Worm (Caenorhabditis elegans) whole organism, L4 larva: ENCODE measurements around the gene srw-144.

Source experiments
- F26F4.8 ChIP-seq: fragments of 200-800 bp; sonication (Bioruptor generic); conservative IDR thresholded peaks from 2 replicates; pipeline ENCODE4 v1.3.6; 2022; ENCODE audit warnings: missing genetic modification characterization, missing compliant biosample characterization
- F37D6.2 ChIP-seq: sonication (generic microtip); optimal IDR thresholded peaks from 2 replicates; lab custom pipeline; 2016; ENCODE audit warnings: mild to moderate bottlenecking, missing genetic modification characterization, missing compliant biosample characterization
- F44E2.7 ChIP-seq: fragments of 200-800 bp; sonication (Bioruptor generic); IDR thresholded peaks from 2 replicates; pipeline ENCODE4 v2.1.2; 2022; ENCODE audit warnings: missing genetic modification characterization, missing compliant biosample characterization
- T20F7.1 ChIP-seq: fragments of 200-800 bp; sonication (Bioruptor generic); optimal IDR thresholded peaks from 2 replicates; lab custom pipeline; 2018; ENCODE audit warnings: mild to moderate bottlenecking, missing genetic modification characterization, missing compliant biosample characterization
- T26A8.4 ChIP-seq: fragments of 200-800 bp; sonication (Bioruptor generic); IDR thresholded peaks from 2 replicates; pipeline ENCODE4 v1.3.6; 2022; ENCODE audit warnings: missing genetic modification characterization, missing compliant biosample characterization
- Y48G9A.11 ChIP-seq: fragments of 200-800 bp; sonication (Bioruptor generic); IDR thresholded peaks from 2 replicates; pipeline ENCODE4 v1.3.6; 2022; ENCODE audit warnings: missing genetic modification reagents, missing genetic modification characterization, missing compliant biosample characterization
- aha-1 ChIP-seq: fragments of 150-350 bp; peaks from one replicate; lab custom pipeline; 2014; ENCODE audit warnings: missing biosample characterization, missing genetic modification characterization
- ceh-28 ChIP-seq: fragments of 150-350 bp; optimal IDR thresholded peaks from 2 replicates; lab custom pipeline; 2014; ENCODE audit warnings: missing biosample characterization, missing genetic modification reagents, missing genetic modification characterization
- ceh-62 ChIP-seq: sonication (generic microtip); optimal IDR thresholded peaks from 2 replicates; lab custom pipeline; 2017; ENCODE audit warnings: missing biosample characterization, missing genetic modification characterization
- daf-16 ChIP-seq, 3 experiments: sonication (generic microtip); optimal IDR thresholded peaks; 2 replicates each; lab custom pipeline; 2016 to 2017; ENCODE audit warnings: missing genetic modification characterization in 3 of 3, missing genetic modification reagents in 3 of 3, mild to moderate bottlenecking in 2 of 3, missing compliant biosample characterization in 2 of 3, missing biosample characterization in 1 of 3, moderate library complexity in 1 of 3
- daf-19 ChIP-seq: fragments of 200-800 bp; sonication (Bioruptor generic); conservative IDR thresholded peaks from 2 replicates; pipeline ENCODE4 v1.3.6; 2022; ENCODE audit warnings: missing genetic modification characterization, missing compliant biosample characterization
- dmd-6 ChIP-seq: fragments of 200-800 bp; sonication (Bioruptor generic); IDR thresholded peaks from 2 replicates; pipeline ENCODE4 v1.3.6; 2022; ENCODE audit warnings: missing genetic modification reagents, missing genetic modification characterization, missing compliant biosample characterization
- dmd-8 ChIP-seq: fragments of 200-800 bp; sonication (Bioruptor generic); IDR thresholded peaks from 2 replicates; pipeline ENCODE4 v1.3.6; 2022; ENCODE audit warnings: missing genetic modification characterization, missing compliant biosample characterization
- dpl-1 ChIP-seq: fragments of 150-350 bp; optimal IDR thresholded peaks from 2 replicates; lab custom pipeline; 2014; ENCODE audit warnings: missing biosample characterization, missing genetic modification reagents, missing genetic modification characterization
- duxl-1 ChIP-seq: sonication (generic microtip); optimal IDR thresholded peaks from 2 replicates; lab custom pipeline; 2016; ENCODE audit warnings: mild to moderate bottlenecking, missing genetic modification characterization, moderate library complexity, missing compliant biosample characterization; ENCODE audit not compliant: poor library complexity
- egl-43 ChIP-seq: fragments of 200-800 bp; sonication (Bioruptor generic); IDR thresholded peaks from 2 replicates; pipeline ENCODE4 v1.3.6; 2022; ENCODE audit warnings: missing genetic modification reagents, missing genetic modification characterization, missing compliant biosample characterization
- fos-1 ChIP-seq: fragments of 150-350 bp; optimal IDR thresholded peaks from 2 replicates; lab custom pipeline; 2014; ENCODE audit warnings: missing biosample characterization, missing genetic modification characterization
- hlh-30 ChIP-seq: sonication (generic microtip); optimal IDR thresholded peaks from 2 replicates; lab custom pipeline; 2017; ENCODE audit warnings: antibody characterized with exemption, mild to moderate bottlenecking, missing genetic modification characterization, missing compliant biosample characterization; ENCODE audit not compliant: insufficient read depth
- hmg-1.1 ChIP-seq: fragments of 200-800 bp; sonication (Bioruptor generic); IDR thresholded peaks from 2 replicates; pipeline ENCODE4 v1.3.6; 2022; ENCODE audit warnings: missing genetic modification reagents, missing genetic modification characterization, missing compliant biosample characterization
- lim-7 ChIP-seq: fragments of 200-800 bp; sonication (Bioruptor generic); IDR thresholded peaks from 2 replicates; pipeline ENCODE4 v1.3.6; 2022; ENCODE audit warnings: missing genetic modification characterization, missing compliant biosample characterization
- lin-13 ChIP-seq: fragments of 150-350 bp; optimal IDR thresholded peaks from 2 replicates; lab custom pipeline; 2014; ENCODE audit warnings: missing biosample characterization, missing genetic modification reagents, missing genetic modification characterization
- lin-29 ChIP-seq: fragments of 200-800 bp; sonication (Bioruptor generic); IDR thresholded peaks from 2 replicates; pipeline ENCODE4 v1.3.6; 2022; ENCODE audit warnings: missing genetic modification reagents, missing genetic modification characterization, missing compliant biosample characterization
- lsy-2 ChIP-seq, 2 experiments: fragments of 150-350 bp in 1 of 2; sonication (generic microtip) in 1 of 2; optimal IDR thresholded peaks; 2 replicates each; lab custom pipeline; 2014 to 2017; ENCODE audit warnings: missing biosample characterization in 2 of 2, missing genetic modification characterization in 2 of 2
- madf-5 ChIP-seq, 2 experiments: fragments of 200-800 bp; sonication (Bioruptor generic); IDR thresholded peaks; 2 replicates each; pipeline ENCODE4 v1.3.6; 2022; ENCODE audit warnings: missing compliant biosample characterization in 2 of 2, missing genetic modification characterization in 2 of 2
- mdt-29 ChIP-seq: fragments of 200-800 bp; sonication (Bioruptor generic); IDR thresholded peaks from 2 replicates; pipeline ENCODE4 v1.3.6; 2022; ENCODE audit warnings: missing genetic modification reagents, missing genetic modification characterization, missing compliant biosample characterization
- mep-1 ChIP-seq: fragments of 150-350 bp; sonication (generic microtip); optimal IDR thresholded peaks from 3 replicates; lab custom pipeline; 2014; ENCODE audit warnings: missing biosample characterization, missing genetic modification characterization
- mxl-2 ChIP-seq: fragments of 200-800 bp; sonication (Bioruptor generic); conservative IDR thresholded peaks from 2 replicates; pipeline ENCODE4 v1.3.6; 2022; ENCODE audit warnings: missing genetic modification reagents, missing genetic modification characterization, missing compliant biosample characterization
- nhr-102 ChIP-seq: sonication (generic microtip); optimal IDR thresholded peaks from 2 replicates; lab custom pipeline; 2016; ENCODE audit warnings: mild to moderate bottlenecking, missing genetic modification characterization, moderate library complexity, missing compliant biosample characterization
- nhr-111 ChIP-seq: fragments of 200-800 bp; sonication (Bioruptor generic); optimal IDR thresholded peaks from 2 replicates; lab custom pipeline; 2018; ENCODE audit warnings: mild to moderate bottlenecking, missing genetic modification characterization, missing compliant biosample characterization
- nhr-28 ChIP-seq: fragments of 150-350 bp; optimal IDR thresholded peaks from 2 replicates; lab custom pipeline; 2014; ENCODE audit warnings: missing biosample characterization, missing genetic modification characterization
- pha-4 ChIP-seq, 2 experiments: fragments of 150-350 bp in 1 of 2; fragments of 200-800 bp in 1 of 2; sonication (Bioruptor generic) in 1 of 2; IDR thresholded peaks in 1 of 2; optimal IDR thresholded peaks in 1 of 2; 2 replicates each; pipeline versions ENCODE4 v1.3.6 to Lab custom; 2014 to 2022; ENCODE audit warnings: missing genetic modification characterization in 2 of 2, missing genetic modification reagents in 2 of 2, missing biosample characterization in 1 of 2, missing compliant biosample characterization in 1 of 2
- rbr-2 ChIP-seq: sonication (generic microtip); optimal IDR thresholded peaks from 2 replicates; lab custom pipeline; 2016; ENCODE audit warnings: missing genotype, missing genetic modification characterization, missing compliant biosample characterization
- sdz-12 ChIP-seq: fragments of 200-800 bp; sonication (Bioruptor generic); optimal IDR thresholded peaks from 2 replicates; lab custom pipeline; 2018; ENCODE audit warnings: mild to moderate bottlenecking, missing genetic modification characterization, missing compliant biosample characterization
- set-16 ChIP-seq: fragments of 200-800 bp; sonication (Bioruptor generic); IDR thresholded peaks from 2 replicates; pipeline ENCODE4 v1.3.6; 2022; ENCODE audit warnings: missing genetic modification reagents, missing genetic modification characterization, missing compliant biosample characterization
- snpc-1.2 ChIP-seq: fragments of 200-800 bp; sonication (Bioruptor generic); IDR thresholded peaks from 2 replicates; pipeline ENCODE4 v1.3.6; 2022; ENCODE audit warnings: missing genetic modification reagents, missing genetic modification characterization, missing compliant biosample characterization
- spr-1 ChIP-seq: sonication (generic microtip); optimal IDR thresholded peaks from 2 replicates; lab custom pipeline; 2016; ENCODE audit warnings: mild to moderate bottlenecking, missing genetic modification characterization, missing compliant biosample characterization
- unc-62 ChIP-seq, 3 experiments: fragments of 150-350 bp in 1 of 3; sonication (generic microtip); optimal IDR thresholded peaks in 2 of 3; peaks in 1 of 3; 1 replicate in 1 of 3; 2 replicates in 2 of 3; lab custom pipeline; 2014 to 2017; ENCODE audit warnings: missing biosample characterization in 3 of 3, missing genetic modification characterization in 3 of 3, missing genetic modification reagents in 3 of 3, missing genotype in 1 of 3
- vab-7 ChIP-seq: fragments of 200-800 bp; sonication (Bioruptor generic); IDR thresholded peaks from 2 replicates; pipeline ENCODE4 v1.3.6; 2022; ENCODE audit warnings: missing genetic modification reagents, missing genetic modification characterization, missing compliant biosample characterization
- zfp-2 ChIP-seq: sonication (generic microtip); optimal IDR thresholded peaks from 2 replicates; lab custom pipeline; 2016; ENCODE audit warnings: mild to moderate bottlenecking, missing genetic modification characterization, missing compliant biosample characterization
- zip-11 ChIP-seq: fragments of 200-800 bp; sonication (Bioruptor generic); IDR thresholded peaks from 2 replicates; pipeline ENCODE4 v1.3.6; 2022; ENCODE audit warnings: missing genetic modification characterization, missing compliant biosample characterization
- zip-2 ChIP-seq: fragments of 150-350 bp; optimal IDR thresholded peaks from 2 replicates; lab custom pipeline; 2014; ENCODE audit warnings: missing biosample characterization, missing genetic modification characterization

Gene srw-144

ce11 chrV:2992060-2992459 is 31.3 kb upstream of the srw-144 start:
- peak in 1 of 2 experiments; percentile 97 for TF ChIP-seq unc-62 (GFP tag; optimal IDR thresholded peaks at IDR 0.05 in 1 of 2; lab: Kevin White, UChicago)
- no peak for TF ChIP-seq unc-62 (tag; optimal IDR thresholded peaks at IDR 0.05; lab: Kevin White, UChicago)
- TF ChIP-seq F26F4.8 (GFP tag; lab: Robert Waterston, UW) = no peak

ce11 chrV:2991485-2991884 is 30.7 kb upstream of the srw-144 start, which contains the start of gene srw-121:
TSS of gene srw-121 (minus strand) at chrV:2991585.
- no peak for TF ChIP-seq T20F7.1 (GFP tag; lab: Kevin White, UChicago)
- TF ChIP-seq daf-16 (GFP tag; optimal IDR thresholded peaks at IDR 0.05; lab: Kevin White, UChicago) = no peak
- no peak for TF ChIP-seq daf-16 (tag; optimal IDR thresholded peaks at IDR 0.05; lab: Kevin White, UChicago)
- no peak for TF ChIP-seq zfp-2 (tag; lab: Kevin White, UChicago)
- TF ChIP-seq mxl-2 = no peak
- TF ChIP-seq snpc-1.2 = no peak
- no peak for TF ChIP-seq nhr-28 (tag; lab: Kevin White, UChicago)
- no peak for TF ChIP-seq ceh-62 (tag; lab: Kevin White, UChicago)
- TF ChIP-seq zip-11 (GFP tag; lab: Robert Waterston, UW) = no peak
- no peak for TF ChIP-seq zip-2
- TF ChIP-seq rbr-2 (tag; lab: Kevin White, UChicago) = no peak
- TF ChIP-seq aha-1 (tag; lab: Kevin White, UChicago) = no peak
- TF ChIP-seq madf-5 (GFP tag; IDR thresholded peaks at IDR 0.05; lab: Robert Waterston, UW) = no peak
- no peak for TF ChIP-seq lin-29 (GFP tag; lab: Robert Waterston, UW)
- TF ChIP-seq dmd-6 (GFP tag; lab: Robert Waterston, UW) = no peak
- no peak for TF ChIP-seq egl-43 (GFP tag; lab: Robert Waterston, UW)
- no peak for TF ChIP-seq duxl-1 (tag; lab: Kevin White, UChicago)
- no peak for TF ChIP-seq ceh-28 (tag; lab: Kevin White, UChicago)
- TF ChIP-seq hmg-1.1 = no peak
- TF ChIP-seq lim-7 (GFP tag; lab: Robert Waterston, UW) = no peak
- no peak for TF ChIP-seq vab-7 (GFP tag; lab: Robert Waterston, UW)
- TF ChIP-seq, all 104 proteins: peak for 0

- TF ChIP-seq set-16 = no peak
- no peak for TF ChIP-seq Y48G9A.11 (GFP tag; lab: Robert Waterston, UW)
- TF ChIP-seq daf-19 (GFP tag; lab: Robert Waterston, UW) = no peak
- TF ChIP-seq mep-1 (tag; lab: Kevin White, UChicago) = no peak
- TF ChIP-seq lin-13 (GFP tag; lab: Kevin White, UChicago) = no peak
- no peak for TF ChIP-seq pha-4 (GFP tag; IDR thresholded peaks at IDR 0.05; lab: Robert Waterston, UW)
- TF ChIP-seq pha-4 (tag; optimal IDR thresholded peaks at IDR 0.05; lab: Kevin White, UChicago) = no peak
- no peak for TF ChIP-seq F37D6.2 (tag; lab: Kevin White, UChicago)
- TF ChIP-seq vab-7 (GFP tag; lab: Robert Waterston, UW) = no peak
- no peak for TF ChIP-seq dmd-8
- TF ChIP-seq nhr-111 = no peak
- TF ChIP-seq nhr-28 (tag; lab: Kevin White, UChicago) = no peak
- TF ChIP-seq lim-7 (GFP tag; lab: Robert Waterston, UW) = no peak
Observed at ce11 chrV:2987407-2987806, 26.6 kb upstream of the srw-144 start, which contains the start of gene srh-85. TSS of gene srh-85 (minus strand) at chrV:2987507.

ce11 chrV:2985309-2985708 is 24.5 kb upstream of the srw-144 start, which contains the start of gene srw-139:
TSS of gene srw-139 (minus strand) at chrV:2985409.
- TF ChIP-seq sdz-12 (GFP tag; lab: Kevin White, UChicago) = no peak
- no peak for TF ChIP-seq nhr-102 (tag; lab: Kevin White, UChicago)
- TF ChIP-seq hlh-30 (tag; lab: Kevin White, UChicago) = no peak
- no peak for TF ChIP-seq fos-1 (tag; lab: Kevin White, UChicago)
- TF ChIP-seq T26A8.4 (GFP tag; lab: Robert Waterston, UW) = no peak
- TF ChIP-seq zfp-2 (tag; lab: Kevin White, UChicago) = no peak
- TF ChIP-seq spr-1 (tag; lab: Kevin White, UChicago) = no peak
- no peak for TF ChIP-seq lsy-2 (tag; optimal IDR thresholded peaks at IDR 0.05; lab: Kevin White, UChicago)
- no peak for TF ChIP-seq F44E2.7
- no peak for TF ChIP-seq dpl-1
- no peak for TF ChIP-seq dmd-6 (GFP tag; lab: Robert Waterston, UW)
- no peak for TF ChIP-seq mdt-29
